Fruit fly (Drosophila melanogaster) whole organism, embryonic: ENCODE data around the gene Or83a.

Experiments used
- ATbp ChIP-seq: fragments of 200-800 bp; sonication (Bioruptor generic); optimal IDR thresholded peaks from 2 replicates; lab custom pipeline; 2017; ENCODE audit warnings: missing biosample characterization, mild to moderate bottlenecking, missing genetic modification characterization, missing genetic modification reagents
- Adf1 ChIP-seq: fragments of 200-800 bp; sonication (Bioruptor generic); IDR thresholded peaks from 2 replicates; pipeline ENCODE4 v1.3.6; 2022; ENCODE audit warnings: missing biosample characterization, missing genetic modification characterization
- CG10431 ChIP-seq: fragments of 200-800 bp; sonication (Bioruptor generic); optimal IDR thresholded peaks from 3 replicates; lab custom pipeline; 2018; ENCODE audit warnings: missing biosample characterization, mild to moderate bottlenecking, missing genetic modification characterization
- CG12659 ChIP-seq: fragments of 200-800 bp; sonication (Bioruptor generic); optimal IDR thresholded peaks from 3 replicates; lab custom pipeline; 2017; ENCODE audit warnings: mild to moderate bottlenecking, missing biosample characterization, missing genetic modification reagents, missing genetic modification characterization
- CG14667 ChIP-seq: fragments of 200-800 bp; sonication (Bioruptor generic); IDR thresholded peaks from 2 replicates; pipeline ENCODE4 v1.3.6; 2022; ENCODE audit warnings: missing biosample characterization, missing genetic modification characterization
- CG15269 ChIP-seq: fragments of 200-800 bp; sonication (Bioruptor generic); optimal IDR thresholded peaks from 2 replicates; lab custom pipeline; 2018; ENCODE audit warnings: missing biosample characterization, mild to moderate bottlenecking, missing genetic modification characterization, moderate library complexity
- CG16813 ChIP-seq: fragments of 200-800 bp; sonication (Bioruptor generic); IDR thresholded peaks from 3 replicates; pipeline ENCODE4 v1.3.6; 2022; ENCODE audit warnings: missing biosample characterization, missing genetic modification characterization; ENCODE audit not compliant: partially characterized antibody
- CG17802 ChIP-seq: fragments of 200-800 bp; sonication (Bioruptor generic); optimal IDR thresholded peaks from 2 replicates; lab custom pipeline; 2018; ENCODE audit warnings: missing biosample characterization, mild to moderate bottlenecking, missing genetic modification characterization, moderate library complexity
- CG2116 ChIP-seq: fragments of 200-800 bp; sonication (Bioruptor generic); optimal IDR thresholded peaks from 3 replicates; lab custom pipeline; 2018; ENCODE audit warnings: missing biosample characterization, mild to moderate bottlenecking, missing genetic modification characterization
- CG2889 ChIP-seq: fragments of 200-800 bp; sonication (Bioruptor generic); IDR thresholded peaks from 3 replicates; pipeline ENCODE4 v1.3.6; 2022; ENCODE audit warnings: missing biosample characterization, missing genetic modification characterization
- CG3838 ChIP-seq: fragments of 200-800 bp; sonication (Bioruptor generic); optimal IDR thresholded peaks from 3 replicates; lab custom pipeline; 2016; ENCODE audit warnings: missing biosample characterization, missing genetic modification characterization
- CG4854 ChIP-seq: fragments of 200-800 bp; sonication (Bioruptor generic); optimal IDR thresholded peaks from 2 replicates; lab custom pipeline; 2016; ENCODE audit warnings: missing biosample characterization, missing genetic modification characterization, inconsistent platforms
- CG5180 ChIP-seq: fragments of 200-800 bp; sonication (Bioruptor generic); optimal IDR thresholded peaks from 3 replicates; lab custom pipeline; 2017; ENCODE audit warnings: missing biosample characterization, missing genetic modification characterization, mild to moderate bottlenecking, moderate library complexity, missing genetic modification reagents
- CG7271 ChIP-seq: fragments of 200-800 bp; sonication (Bioruptor generic); optimal IDR thresholded peaks from 2 replicates; lab custom pipeline; 2018; ENCODE audit warnings: missing biosample characterization, mild to moderate bottlenecking, missing genetic modification characterization, moderate library complexity
- CG9215 ChIP-seq: fragments of 200-800 bp; sonication (Bioruptor generic); IDR thresholded peaks from 2 replicates; pipeline ENCODE4 v1.3.6; 2022; ENCODE audit warnings: missing biosample characterization, missing genetic modification characterization
- CG9437 ChIP-seq: fragments of 200-800 bp; sonication (Bioruptor generic); optimal IDR thresholded peaks from 2 replicates; lab custom pipeline; 2018; ENCODE audit warnings: missing biosample characterization, mild to moderate bottlenecking, missing genetic modification characterization
- D ChIP-seq, 2 experiments: fragments of 200-800 bp in 1 of 2; fragments of >200 bp in 1 of 2; sonication (Bioruptor generic) in 1 of 2; optimal IDR thresholded peaks; 2 replicates in 1 of 2; 3 replicates in 1 of 2; lab custom pipeline; 2017; ENCODE audit warnings: mild to moderate bottlenecking in 1 of 2, missing biosample characterization in 1 of 2, missing genetic modification characterization in 1 of 2, missing genetic modification reagents in 1 of 2
- Dfd ChIP-seq, 2 experiments: fragments of >200 bp; optimal IDR thresholded peaks; 2 replicates each; lab custom pipeline; 2017; ENCODE audit warnings: missing biosample characterization in 2 of 2, missing genetic modification characterization in 2 of 2
- Doc2 ChIP-seq: fragments of 200-800 bp; sonication (Bioruptor generic); IDR thresholded peaks from 2 replicates; pipeline ENCODE4 v1.3.6; 2022; ENCODE audit warnings: missing biosample characterization, missing genetic modification characterization
- Dref ChIP-seq: fragments of 200-800 bp; sonication (Bioruptor generic); IDR thresholded peaks from 2 replicates; pipeline ENCODE4 v1.3.6; 2022; ENCODE audit warnings: missing biosample characterization, missing genetic modification characterization
- E2f2 ChIP-seq: fragments of 200-800 bp; sonication (Bioruptor generic); IDR thresholded peaks from 2 replicates; pipeline ENCODE4 v1.3.6; 2022; ENCODE audit warnings: missing biosample characterization, missing genetic modification characterization
- Eip74EF ChIP-seq, 2 experiments: fragments of 200-800 bp in 1 of 2; fragments of >200 bp in 1 of 2; sonication (Bioruptor generic) in 1 of 2; optimal IDR thresholded peaks; 2 replicates each; lab custom pipeline; 2017 to 2019; ENCODE audit warnings: missing biosample characterization in 2 of 2, missing genetic modification characterization in 2 of 2, mild to moderate bottlenecking in 1 of 2, moderate library complexity in 1 of 2
- Elba2 ChIP-seq: fragments of 200-800 bp; sonication (Bioruptor generic); optimal IDR thresholded peaks from 3 replicates; lab custom pipeline; 2016; ENCODE audit warnings: missing biosample characterization, missing genetic modification characterization
- GATAe ChIP-seq: fragments of 200-800 bp; sonication (Bioruptor generic); conservative IDR thresholded peaks from 2 replicates; pipeline ENCODE4 v1.3.6; 2022; ENCODE audit warnings: missing biosample characterization, missing genetic modification characterization
- HLH4C ChIP-seq: fragments of 200-800 bp; sonication (Bioruptor generic); IDR thresholded peaks from 3 replicates; pipeline ENCODE4 v1.3.6; 2022; ENCODE audit warnings: missing biosample characterization, missing genetic modification characterization; ENCODE audit not compliant: partially characterized antibody
- Hr39 ChIP-seq: fragments of >200 bp; optimal IDR thresholded peaks from 2 replicates; lab custom pipeline; 2017
- Hr78 ChIP-seq, 2 experiments: fragments of 200-800 bp in 1 of 2; fragments of >200 bp in 1 of 2; sonication (Bioruptor generic) in 1 of 2; optimal IDR thresholded peaks; 2 replicates each; lab custom pipeline; 2017 to 2019; ENCODE audit warnings: missing biosample characterization in 2 of 2, missing genetic modification characterization in 2 of 2, mild to moderate bottlenecking in 1 of 2, moderate library complexity in 1 of 2
- Hsf ChIP-seq: fragments of 200-800 bp; sonication (Bioruptor generic); optimal IDR thresholded peaks from 3 replicates; lab custom pipeline; 2016; ENCODE audit warnings: missing biosample characterization, missing genetic modification characterization
- Myb ChIP-seq: fragments of 200-800 bp; sonication (Bioruptor generic); optimal IDR thresholded peaks from 2 replicates; lab custom pipeline; 2016; ENCODE audit warnings: missing biosample characterization, missing genetic modification characterization
- NC2β ChIP-seq: fragments of 200-800 bp; sonication (Bioruptor generic); optimal IDR thresholded peaks from 2 replicates; lab custom pipeline; 2016; ENCODE audit warnings: missing biosample characterization, missing genetic modification characterization
- Ptx1 ChIP-seq: fragments of 200-800 bp; sonication (Bioruptor generic); IDR thresholded peaks from 2 replicates; pipeline ENCODE4 v1.3.6; 2022; ENCODE audit warnings: missing biosample characterization, missing genetic modification characterization
- Six4 ChIP-seq: fragments of 200-800 bp; sonication (Bioruptor generic); optimal IDR thresholded peaks from 2 replicates; lab custom pipeline; 2016; ENCODE audit warnings: missing biosample characterization, missing genetic modification characterization
- Sox100B ChIP-seq: fragments of 200-800 bp; sonication (Bioruptor generic); optimal IDR thresholded peaks from 3 replicates; lab custom pipeline; 2018; ENCODE audit warnings: missing biosample characterization, mild to moderate bottlenecking, missing genetic modification characterization
- YL-1 ChIP-seq: fragments of 200-800 bp; sonication (Bioruptor generic); optimal IDR thresholded peaks from 3 replicates; lab custom pipeline; 2017; ENCODE audit warnings: missing biosample characterization, mild to moderate bottlenecking, missing genetic modification characterization
- cato ChIP-seq: fragments of 200-800 bp; sonication (Bioruptor generic); optimal IDR thresholded peaks from 2 replicates; lab custom pipeline; 2016; ENCODE audit warnings: missing biosample characterization, missing genetic modification characterization, borderline replicate concordance
- crol ChIP-seq: fragments of 200-800 bp; sonication (Bioruptor generic); IDR thresholded peaks from 2 replicates; pipeline ENCODE4 v1.3.6; 2022; ENCODE audit warnings: missing biosample characterization, missing genetic modification characterization
- fd102C ChIP-seq: fragments of 200-800 bp; sonication (Bioruptor generic); optimal IDR thresholded peaks from 2 replicates; lab custom pipeline; 2018; ENCODE audit warnings: missing biosample characterization, mild to moderate bottlenecking, missing genetic modification characterization, moderate library complexity
- gcm ChIP-seq: fragments of 200-800 bp; sonication (Bioruptor generic); optimal IDR thresholded peaks from 2 replicates; lab custom pipeline; 2019; ENCODE audit warnings: missing biosample characterization, mild to moderate bottlenecking, missing genetic modification characterization, moderate library complexity
- gem ChIP-seq: fragments of 200-800 bp; sonication (Bioruptor generic); optimal IDR thresholded peaks from 2 replicates; lab custom pipeline; 2019; ENCODE audit warnings: missing biosample characterization, mild to moderate bottlenecking, missing genetic modification characterization, moderate library complexity
- hth ChIP-seq: fragments of >200 bp; optimal IDR thresholded peaks from 2 replicates; lab custom pipeline; 2017; ENCODE audit warnings: inconsistent platforms
- luna ChIP-seq: fragments of 200-800 bp; sonication (Bioruptor generic); optimal IDR thresholded peaks from 2 replicates; lab custom pipeline; 2016; ENCODE audit warnings: missing biosample characterization, missing genetic modification characterization
- nerfin-2 ChIP-seq: fragments of 200-800 bp; sonication (Bioruptor generic); IDR thresholded peaks from 2 replicates; pipeline ENCODE4 v1.3.6; 2022; ENCODE audit warnings: missing biosample characterization, missing genetic modification characterization; ENCODE audit not compliant: partially characterized antibody
- p53 ChIP-seq: fragments of 200-800 bp; sonication (Bioruptor generic); optimal IDR thresholded peaks from 2 replicates; lab custom pipeline; 2016; ENCODE audit warnings: missing biosample characterization, missing genetic modification characterization
- pb ChIP-seq: fragments of 200-800 bp; sonication (Bioruptor generic); optimal IDR thresholded peaks from 3 replicates; lab custom pipeline; 2016; ENCODE audit warnings: missing biosample characterization, missing genetic modification characterization
- prd ChIP-seq, 3 experiments: fragments of >200 bp in 2 of 3; fragments of 200-800 bp in 1 of 3; sonication (Bioruptor generic) in 1 of 3; optimal IDR thresholded peaks in 2 of 3; IDR thresholded peaks in 1 of 3; 2 replicates in 2 of 3; 3 replicates in 1 of 3; pipeline versions ENCODE4 v1.3.6 to Lab custom; 2017 to 2022; ENCODE audit warnings: missing biosample characterization in 1 of 3, missing genetic modification characterization in 1 of 3
- ro ChIP-seq: fragments of 200-800 bp; sonication (Bioruptor generic); IDR thresholded peaks from 2 replicates; pipeline ENCODE4 v1.3.6; 2022; ENCODE audit warnings: missing biosample characterization, missing genetic modification characterization
- sd ChIP-seq: fragments of 200-800 bp; sonication (Bioruptor generic); optimal IDR thresholded peaks from 3 replicates; lab custom pipeline; 2018; ENCODE audit warnings: missing biosample characterization, mild to moderate bottlenecking, missing genetic modification characterization, moderate library complexity
- trh ChIP-seq: fragments of 200-800 bp; sonication (Bioruptor generic); optimal IDR thresholded peaks from 2 replicates; lab custom pipeline; 2016; ENCODE audit warnings: missing biosample characterization, missing genetic modification characterization
- usp ChIP-seq: fragments of >200 bp; optimal IDR thresholded peaks from 2 replicates; lab custom pipeline; 2017; ENCODE audit warnings: missing biosample characterization, missing genetic modification characterization
- vfl ChIP-seq: fragments of 200-800 bp; sonication (Bioruptor generic); optimal IDR thresholded peaks from 2 replicates; lab custom pipeline; 2016; ENCODE audit warnings: missing biosample characterization, missing genetic modification characterization
- z ChIP-seq: fragments of 200-800 bp; sonication (Bioruptor generic); IDR thresholded peaks from 3 replicates; pipeline ENCODE4 v1.3.6; 2022; ENCODE audit warnings: missing biosample characterization, missing genetic modification characterization

Or83a gene

dm6 chr3R:5412987-5413386 is 14.0 kb upstream of the Or83a start (continued):
- TF ChIP-seq CG12659 (GFP tag; lab: Kevin White, UChicago) (peak; percentile 59), NC2β (GFP tag; lab: Kevin White, UChicago) (no peak), cato (GFP tag; lab: Kevin White, UChicago) (no peak), hth (lab: Kevin White, UChicago) (no peak), CG15269 (peak; percentile 58), Eip74EF (GFP tag; optimal IDR thresholded peaks at IDR 0.05; lab: Kevin White, UChicago) (peak in 1 of 2 experiments; percentile 5), trh (GFP tag; lab: Kevin White, UChicago) (no peak), CG17802 (tag; lab: Kevin White, UChicago) (no peak), sd (no peak), gcm (GFP tag; lab: Kevin White, UChicago) (no peak), luna (GFP tag; lab: Kevin White, UChicago) (no peak), pb (GFP tag; lab: Kevin White, UChicago) (no peak), Hr78 (GFP tag; optimal IDR thresholded peaks at IDR 0.05; lab: Kevin White, UChicago) (no peak), D (optimal IDR thresholded peaks at IDR 0.05; lab: Kevin White, UChicago) (no peak), D (GFP tag; optimal IDR thresholded peaks at IDR 0.05; lab: Kevin White, UChicago) (peak; percentile 44), Hr39 (no peak), GATAe (no peak), Doc2 (no peak), CG3838 (no peak), Adf1 (GFP tag; lab: Robert Waterston, UW) (no peak), Myb (GFP tag; lab: Kevin White, UChicago) (no peak), CG5180 (GFP tag; lab: Kevin White, UChicago) (peak; percentile 12), CG16813 (GFP tag; lab: Robert Waterston, UW) (no peak), CG7271 (tag; lab: Kevin White, UChicago) (no peak), crol (GFP tag; lab: Robert Waterston, UW) (no peak), Six4 (GFP tag; lab: Kevin White, UChicago) (no peak), YL-1 (GFP tag; lab: Kevin White, UChicago) (no peak), CG14667 (GFP tag; lab: Robert Waterston, UW) (no peak), prd (optimal IDR thresholded peaks at IDR 0.05; lab: Kevin White, UChicago) (no peak), prd (GFP tag; IDR thresholded peaks at IDR 0.05; lab: Robert Waterston, UW) (peak; percentile 51; the same call in 2 of the 3 replicates), Dfd (GFP tag; optimal IDR thresholded peaks at IDR 0.05; lab: Kevin White, UChicago) (no peak), CG4854 (GFP tag; lab: Kevin White, UChicago) (no peak), CG10431 (GFP tag; lab: Kevin White, UChicago) (no peak), Elba2 (GFP tag; lab: Kevin White, UChicago) (no peak), CG2889 (GFP tag; lab: Robert Waterston, UW) (no peak), Hsf (GFP tag; lab: Kevin White, UChicago) (peak; percentile 52), ro (GFP tag; lab: Robert Waterston, UW) (no peak), Dref (GFP tag; lab: Robert Waterston, UW) (no peak), usp (GFP tag; lab: Kevin White, UChicago) (no peak), p53 (GFP tag; lab: Kevin White, UChicago) (no peak), vfl (GFP tag; lab: Kevin White, UChicago) (no peak), CG9215 (no peak), fd102C (GFP tag; lab: Kevin White, UChicago) (no peak), ATbp (GFP tag; lab: Kevin White, UChicago) (no peak), gem (tag; lab: Kevin White, UChicago) (peak; percentile 68), E2f2 (no peak), CG9437 (peak; percentile 26), CG2116 (GFP tag; lab: Kevin White, UChicago) (no peak), HLH4C (GFP tag; lab: Robert Waterston, UW) (no peak), Ptx1 (GFP tag; lab: Robert Waterston, UW) (no peak), z (GFP tag; lab: Robert Waterston, UW) (no peak), Sox100B (peak; percentile 62), nerfin-2 (GFP tag; lab: Robert Waterston, UW) (no peak)
